Fruit fly (Drosophila melanogaster) whole organism, embryonic: Measurements from ENCODE around the gene gl.
A peak's percentile ranks its signal among the peaks of the same experiment; 100 is the strongest.

Source experiments
- Awh ChIP-seq: fragments of 200-800 bp; sonication (Bioruptor generic); IDR thresholded peaks from 2 replicates; pipeline ENCODE4, ENCODE4 v1.3.6; 2022; ENCODE audit warnings: missing biosample characterization, missing genetic modification characterization
- Bgb ChIP-seq: fragments of 200-800 bp; sonication (Bioruptor generic); IDR thresholded peaks from 2 replicates; pipeline ENCODE4 v1.3.6; 2022; ENCODE audit warnings: missing biosample characterization, missing genetic modification characterization; ENCODE audit not compliant: partially characterized antibody
- CG10274 ChIP-seq: fragments of 200-800 bp; sonication (Bioruptor generic); optimal IDR thresholded peaks from 3 replicates; lab custom pipeline; 2017; ENCODE audit warnings: missing biosample characterization, mild to moderate bottlenecking, missing genetic modification characterization
- CG12391 ChIP-seq: fragments of 200-800 bp; sonication (Bioruptor generic); optimal IDR thresholded peaks from 3 replicates; lab custom pipeline; 2018; ENCODE audit warnings: missing biosample characterization, mild to moderate bottlenecking, missing genetic modification characterization, moderate library complexity
- CG14965 ChIP-seq: fragments of 200-800 bp; sonication (Bioruptor generic); optimal IDR thresholded peaks from 2 replicates; lab custom pipeline; 2016; ENCODE audit warnings: missing biosample characterization, missing genetic modification characterization, borderline replicate concordance
- CG15073 ChIP-seq: fragments of 200-800 bp; sonication (Bioruptor generic); optimal IDR thresholded peaks from 2 replicates; lab custom pipeline; 2016; ENCODE audit warnings: missing biosample characterization, missing genetic modification characterization
- CG16815 ChIP-seq: fragments of 200-800 bp; sonication (Bioruptor generic); optimal IDR thresholded peaks from 3 replicates; lab custom pipeline; 2017; ENCODE audit warnings: missing biosample characterization, mild to moderate bottlenecking, missing genetic modification characterization
- CG17361 ChIP-seq: fragments of 200-800 bp; sonication (Bioruptor generic); IDR thresholded peaks from 3 replicates; pipeline ENCODE4 v1.3.6; 2022; ENCODE audit warnings: missing biosample characterization, missing genetic modification characterization
- CG17612 ChIP-seq: fragments of 200-800 bp; sonication (Bioruptor generic); IDR thresholded peaks from 2 replicates; pipeline ENCODE4 v1.3.6; 2022; ENCODE audit warnings: missing biosample characterization, missing genetic modification characterization
- CG17802 ChIP-seq: fragments of 200-800 bp; sonication (Bioruptor generic); optimal IDR thresholded peaks from 2 replicates; lab custom pipeline; 2018; ENCODE audit warnings: missing biosample characterization, mild to moderate bottlenecking, missing genetic modification characterization, moderate library complexity
- CG17829 ChIP-seq: fragments of 200-800 bp; optimal IDR thresholded peaks from 2 replicates; lab custom pipeline; 2019; ENCODE audit warnings: missing biosample characterization, mild to moderate bottlenecking, missing genetic modification characterization, moderate library complexity
- CG2199 ChIP-seq: fragments of 200-800 bp; sonication (Bioruptor generic); IDR thresholded peaks from 3 replicates; pipeline ENCODE4 v1.3.6; 2022; ENCODE audit warnings: missing biosample characterization, missing genetic modification characterization
- CG2202 ChIP-seq: fragments of 200-800 bp; sonication (Bioruptor generic); optimal IDR thresholded peaks from 2 replicates; lab custom pipeline; 2018; ENCODE audit warnings: missing biosample characterization, mild to moderate bottlenecking, missing genetic modification characterization
- CG32772 ChIP-seq: fragments of 200-800 bp; sonication (Bioruptor generic); IDR thresholded peaks from 2 replicates; pipeline ENCODE4 v1.3.6; 2022; ENCODE audit warnings: missing biosample characterization, missing genetic modification characterization
- CG3726 ChIP-seq: fragments of 200-800 bp; sonication (Bioruptor generic); IDR thresholded peaks from 3 replicates; pipeline ENCODE4, ENCODE4 v1.3.6; 2022; ENCODE audit warnings: missing biosample characterization, missing genetic modification characterization
- CG4424 ChIP-seq: fragments of 200-800 bp; sonication (Bioruptor generic); optimal IDR thresholded peaks from 3 replicates; lab custom pipeline; 2016; ENCODE audit warnings: missing biosample characterization, missing genetic modification characterization
- CG6854 ChIP-seq: fragments of 200-800 bp; sonication (Bioruptor generic); optimal IDR thresholded peaks from 3 replicates; lab custom pipeline; 2017; ENCODE audit warnings: missing biosample characterization, mild to moderate bottlenecking, missing genetic modification characterization
- CG7987 ChIP-seq: fragments of 200-800 bp; sonication (Bioruptor generic); optimal IDR thresholded peaks from 2 replicates; lab custom pipeline; 2018; ENCODE audit warnings: missing biosample characterization, mild to moderate bottlenecking, missing genetic modification characterization, moderate library complexity
- CG8281 ChIP-seq: fragments of 200-800 bp; sonication (Bioruptor generic); optimal IDR thresholded peaks from 2 replicates; lab custom pipeline; 2018; ENCODE audit warnings: missing biosample characterization, mild to moderate bottlenecking, missing genetic modification characterization, moderate library complexity
- CG8765 ChIP-seq: fragments of 200-800 bp; sonication (Bioruptor generic); IDR thresholded peaks from 2 replicates; pipeline ENCODE4 v1.3.6; 2022; ENCODE audit warnings: missing biosample characterization, missing genetic modification characterization
- Dp ChIP-seq: fragments of 200-800 bp; sonication (Bioruptor generic); optimal IDR thresholded peaks from 2 replicates; lab custom pipeline; 2018; ENCODE audit warnings: missing biosample characterization, mild to moderate bottlenecking, missing genetic modification characterization, moderate library complexity
- Fer1 ChIP-seq: fragments of 200-800 bp; sonication (Bioruptor generic); optimal IDR thresholded peaks from 2 replicates; lab custom pipeline; 2017; ENCODE audit warnings: missing biosample characterization, mild to moderate bottlenecking, missing genetic modification characterization
- HmgD ChIP-seq: fragments of 200-800 bp; sonication (Bioruptor generic); optimal IDR thresholded peaks from 3 replicates; lab custom pipeline; 2016; ENCODE audit warnings: missing biosample characterization, missing genetic modification characterization
- Lhr ChIP-seq: fragments of 200-800 bp; sonication (Bioruptor generic); optimal IDR thresholded peaks from 3 replicates; lab custom pipeline; 2017; ENCODE audit warnings: mild to moderate bottlenecking, missing biosample characterization, missing genetic modification reagents, missing genetic modification characterization
- Meics ChIP-seq: fragments of 200-800 bp; sonication (Bioruptor generic); optimal IDR thresholded peaks from 2 replicates; lab custom pipeline; 2017; ENCODE audit warnings: missing biosample characterization, mild to moderate bottlenecking, missing genetic modification characterization
- Optix ChIP-seq: fragments of 200-800 bp; sonication (Bioruptor generic); IDR thresholded peaks from 3 replicates; pipeline ENCODE4 v1.3.6; 2022; ENCODE audit warnings: missing biosample characterization, missing genetic modification characterization
- Ravus ChIP-seq: fragments of 200-800 bp; sonication (Bioruptor generic); IDR thresholded peaks from 2 replicates; pipeline ENCODE4 v1.3.6; 2022; ENCODE audit warnings: missing biosample characterization, missing genetic modification characterization
- Trl ChIP-seq, 3 experiments: fragments of >200 bp in 2 of 3; fragments of 200-800 bp in 1 of 3; sonication (Bioruptor generic) in 1 of 3; optimal IDR thresholded peaks; 2 replicates in 1 of 3; 3 replicates in 2 of 3; lab custom pipeline; 2016 to 2017; ENCODE audit warnings: missing biosample characterization in 1 of 3, missing genetic modification characterization in 1 of 3
- ac ChIP-seq: fragments of 200-800 bp; sonication (Bioruptor generic); optimal IDR thresholded peaks from 3 replicates; lab custom pipeline; 2017; ENCODE audit warnings: missing biosample characterization, mild to moderate bottlenecking, missing genetic modification characterization
- chm ChIP-seq: fragments of 200-800 bp; sonication (Bioruptor generic); IDR thresholded peaks from 2 replicates; pipeline ENCODE4 v1.3.6; 2022; ENCODE audit warnings: missing biosample characterization, missing genetic modification characterization
- dan ChIP-seq: fragments of 200-800 bp; sonication (Bioruptor generic); IDR thresholded peaks from 2 replicates; pipeline ENCODE4 v1.3.6; 2022; ENCODE audit warnings: missing biosample characterization, missing genetic modification characterization
- disco-r ChIP-seq: fragments of 200-800 bp; sonication (Bioruptor generic); optimal IDR thresholded peaks from 2 replicates; lab custom pipeline; 2016; ENCODE audit warnings: missing biosample characterization, missing genetic modification characterization
- eve ChIP-seq, 2 experiments: fragments of >200 bp; optimal IDR thresholded peaks; 2 replicates each; lab custom pipeline; 2017; ENCODE audit warnings: missing biosample characterization in 2 of 2, missing genetic modification characterization in 2 of 2
- eyg ChIP-seq: fragments of 200-800 bp; sonication (Bioruptor generic); optimal IDR thresholded peaks from 3 replicates; lab custom pipeline; 2016; ENCODE audit warnings: missing biosample characterization, missing genetic modification characterization
- fd64A ChIP-seq: fragments of 200-800 bp; sonication (Bioruptor generic); optimal IDR thresholded peaks from 3 replicates; lab custom pipeline; 2018; ENCODE audit warnings: missing biosample characterization, mild to moderate bottlenecking, missing genetic modification characterization
- gro ChIP-seq: fragments of 200-800 bp; sonication (Bioruptor generic); optimal IDR thresholded peaks from 2 replicates; lab custom pipeline; 2016; ENCODE audit warnings: missing biosample characterization, missing genetic modification characterization
- kay ChIP-seq: fragments of 200-800 bp; sonication (Bioruptor generic); optimal IDR thresholded peaks from 2 replicates; lab custom pipeline; 2016; ENCODE audit warnings: missing biosample characterization, missing genetic modification characterization
- lilli ChIP-seq: fragments of 200-800 bp; sonication (Bioruptor generic); optimal IDR thresholded peaks from 3 replicates; lab custom pipeline; 2016; ENCODE audit warnings: missing biosample characterization, missing genetic modification characterization
- mam ChIP-seq: fragments of 200-800 bp; sonication (Bioruptor generic); optimal IDR thresholded peaks from 3 replicates; lab custom pipeline; 2016; ENCODE audit warnings: missing biosample characterization, missing genetic modification characterization
- odd ChIP-seq: fragments of 200-800 bp; sonication (Bioruptor generic); optimal IDR thresholded peaks from 2 replicates; lab custom pipeline; 2017; ENCODE audit warnings: missing biosample characterization, mild to moderate bottlenecking, missing genetic modification characterization
- phol ChIP-seq: fragments of 200-800 bp; sonication (Bioruptor generic); optimal IDR thresholded peaks from 3 replicates; lab custom pipeline; 2018; ENCODE audit warnings: missing biosample characterization, mild to moderate bottlenecking, missing genetic modification characterization, moderate library complexity
- pnt ChIP-seq: fragments of 200-800 bp; sonication (Bioruptor generic); optimal IDR thresholded peaks from 3 replicates; lab custom pipeline; 2016; ENCODE audit warnings: missing biosample characterization, missing genetic modification characterization
- scrt ChIP-seq: fragments of 200-800 bp; sonication (Bioruptor generic); optimal IDR thresholded peaks from 2 replicates; lab custom pipeline; 2018; ENCODE audit warnings: missing biosample characterization, mild to moderate bottlenecking, missing genetic modification characterization, moderate library complexity
- sd ChIP-seq: fragments of 200-800 bp; sonication (Bioruptor generic); optimal IDR thresholded peaks from 3 replicates; lab custom pipeline; 2018; ENCODE audit warnings: missing biosample characterization, mild to moderate bottlenecking, missing genetic modification characterization, moderate library complexity
- tll ChIP-seq, 2 experiments: fragments of 200-800 bp in 1 of 2; fragments of >200 bp in 1 of 2; sonication (Bioruptor generic) in 1 of 2; optimal IDR thresholded peaks; 2 replicates each; lab custom pipeline; 2017 to 2019; ENCODE audit warnings: missing biosample characterization in 2 of 2, missing genetic modification characterization in 2 of 2, mild to moderate bottlenecking in 1 of 2, moderate library complexity in 1 of 2
- trem ChIP-seq: fragments of 200-800 bp; optimal IDR thresholded peaks from 3 replicates; lab custom pipeline; 2019; ENCODE audit warnings: missing biosample characterization, mild to moderate bottlenecking, missing genetic modification characterization, moderate library complexity
- ttk ChIP-seq: fragments of 200-800 bp; sonication (Bioruptor generic); IDR thresholded peaks from 2 replicates; pipeline ENCODE4 v2.1.2; 2022; ENCODE audit warnings: missing biosample characterization, missing genetic modification characterization
- vnd ChIP-seq: fragments of 200-800 bp; sonication (Bioruptor generic); IDR thresholded peaks from 3 replicates; pipeline ENCODE4 v1.3.6; 2022; ENCODE audit warnings: missing biosample characterization, missing genetic modification characterization; ENCODE audit not compliant: partially characterized antibody
- z ChIP-seq: fragments of 200-800 bp; sonication (Bioruptor generic); IDR thresholded peaks from 3 replicates; pipeline ENCODE4 v1.3.6; 2022; ENCODE audit warnings: missing biosample characterization, missing genetic modification characterization
- zen2 ChIP-seq: fragments of 200-800 bp; sonication (Bioruptor generic); IDR thresholded peaks from 3 replicates; pipeline ENCODE4 v1.3.6; 2022; ENCODE audit warnings: missing biosample characterization, missing genetic modification characterization; ENCODE audit not compliant: partially characterized antibody

Gene gl

DNA sequence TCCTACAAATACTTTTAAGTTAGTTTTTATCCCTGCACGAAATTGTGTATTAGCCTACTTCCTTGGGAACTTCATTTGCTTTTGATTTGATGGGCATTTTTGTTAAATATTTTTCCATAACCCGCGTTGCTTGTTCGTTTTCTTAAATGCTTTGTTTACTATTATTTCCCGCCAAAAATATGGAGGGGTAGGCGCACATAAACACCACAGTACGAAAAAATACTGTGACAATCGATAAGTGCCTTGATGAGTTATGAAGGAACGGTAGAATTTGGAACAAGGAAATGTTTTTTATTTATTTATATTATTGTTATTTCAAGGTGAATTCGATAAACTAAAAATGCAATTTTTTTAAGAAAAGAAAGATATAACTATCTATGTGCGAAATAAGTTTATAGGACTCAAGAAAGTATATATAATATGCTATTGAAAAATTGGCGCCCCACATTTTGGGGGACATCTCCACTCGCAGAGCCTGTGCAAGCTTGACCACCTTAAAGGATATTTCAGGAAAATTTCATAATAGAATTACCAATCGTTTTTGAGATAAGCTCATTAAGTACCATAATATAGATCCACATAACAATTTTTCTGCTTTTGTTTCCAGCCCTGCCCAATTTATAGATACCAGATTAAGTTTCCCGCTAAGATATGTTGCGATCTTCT lies 6.4 kb downstream of the gl start, which contains the start of the genes WRNexo and Nup43 (continued):
- no peak for TF ChIP-seq Awh
- TF ChIP-seq Ravus (GFP tag; lab: Robert Waterston, UW), result no peak
- no peak for TF ChIP-seq fd64A (GFP tag; lab: Kevin White, UChicago)
- peak; percentile 44 for TF ChIP-seq Lhr (GFP tag; lab: Kevin White, UChicago)
- TF ChIP-seq gro (GFP tag; lab: Kevin White, UChicago), result no peak
- TF ChIP-seq trem (tag; lab: Kevin White, UChicago), result peak; percentile 45
- no peak for TF ChIP-seq zen2
- no peak for TF ChIP-seq ac (GFP tag; lab: Kevin White, UChicago)
- no peak for TF ChIP-seq CG7987 (GFP tag; lab: Kevin White, UChicago)
- TF ChIP-seq CG17829, result peak; percentile 45
- TF ChIP-seq ttk (GFP tag; lab: Robert Waterston, UW), result peak; percentile 36; the same call in 1 of the 2 replicates
- TF ChIP-seq odd (GFP tag; lab: Kevin White, UChicago), result no peak
- TF ChIP-seq tll (GFP tag; optimal IDR thresholded peaks at IDR 0.05; lab: Kevin White, UChicago), result no peak
- no peak for TF ChIP-seq scrt (GFP tag; lab: Kevin White, UChicago)
- peak; percentile 44 for TF ChIP-seq CG12391 (tag; lab: Kevin White, UChicago)
- no peak for TF ChIP-seq dan (GFP tag; lab: Robert Waterston, UW)
- peak; percentile 84 for TF ChIP-seq CG17361
- TF ChIP-seq CG16815, result peak; percentile 17
- TF ChIP-seq Trl (optimal IDR thresholded peaks at IDR 0.05; lab: Kevin White, UChicago), result no peak
- no peak for TF ChIP-seq Trl (GFP tag; optimal IDR thresholded peaks at IDR 0.05; lab: Kevin White, UChicago)
- TF ChIP-seq Meics (GFP tag; lab: Kevin White, UChicago), result peak; percentile 42
- TF ChIP-seq CG2202 (tag; lab: Kevin White, UChicago), result no peak
- no peak for TF ChIP-seq eyg (GFP tag; lab: Kevin White, UChicago)
- no peak for TF ChIP-seq CG17612
- TF ChIP-seq lilli (GFP tag; lab: Kevin White, UChicago), result peak; percentile 56
- TF ChIP-seq Bgb, result no peak
- no peak for TF ChIP-seq CG14965
- TF ChIP-seq CG2199 (GFP tag; lab: Robert Waterston, UW), result no peak
- TF ChIP-seq CG32772 (GFP tag; lab: Robert Waterston, UW), result peak; percentile 34; the same call in 1 of the 2 replicates
- TF ChIP-seq HmgD (GFP tag; lab: Kevin White, UChicago), result no peak
- TF ChIP-seq CG4424 (GFP tag; lab: Kevin White, UChicago), result peak; percentile 49
- TF ChIP-seq CG8281 (tag; lab: Kevin White, UChicago), result no peak
- TF ChIP-seq CG17802, result no peak
- no peak for TF ChIP-seq z (GFP tag; lab: Robert Waterston, UW)
- peak; percentile 13 for TF ChIP-seq pnt (GFP tag; lab: Kevin White, UChicago)
- no peak for TF ChIP-seq kay (GFP tag; lab: Kevin White, UChicago)
- TF ChIP-seq CG3726, result no peak
- TF ChIP-seq CG10274 (GFP tag; lab: Kevin White, UChicago), result no peak
- no peak for TF ChIP-seq Fer1
- peak; percentile 68 for TF ChIP-seq Dp
- no peak for TF ChIP-seq CG8765
- no peak for TF ChIP-seq CG6854
- TF ChIP-seq vnd, result no peak
- TF ChIP-seq mam (GFP tag; lab: Kevin White, UChicago), result peak; percentile 61
- no peak for TF ChIP-seq sd (tag; lab: Kevin White, UChicago)
- TF ChIP-seq phol (tag; lab: Kevin White, UChicago), result peak; percentile 59
- no peak for TF ChIP-seq CG15073 (GFP tag; lab: Kevin White, UChicago)
- TF ChIP-seq chm (GFP tag; lab: Robert Waterston, UW), result no peak
- TF ChIP-seq disco-r (GFP tag; lab: Kevin White, UChicago), result no peak
- TF ChIP-seq eve (GFP tag; optimal IDR thresholded peaks at IDR 0.05; lab: Kevin White, UChicago), result no peak
- no peak for TF ChIP-seq Optix (GFP tag; lab: Robert Waterston, UW)
